Fruit fly (Drosophila melanogaster): ENCODE data around the gene CG2964.

dm6 chr2L:2806190-2806763 is 6.0 kb upstream of the CG2964 start:
- TF ChIP-seq CG8478 (optimal IDR thresholded peaks at IDR 0.05) (no peak), CTCF (optimal IDR thresholded peaks at IDR 0.05) (no peak)

All from S2 (cell line).